Worm (Caenorhabditis elegans): Measurements from ENCODE around the gene R08D7.5.

R08D7.5 gene

DNA sequence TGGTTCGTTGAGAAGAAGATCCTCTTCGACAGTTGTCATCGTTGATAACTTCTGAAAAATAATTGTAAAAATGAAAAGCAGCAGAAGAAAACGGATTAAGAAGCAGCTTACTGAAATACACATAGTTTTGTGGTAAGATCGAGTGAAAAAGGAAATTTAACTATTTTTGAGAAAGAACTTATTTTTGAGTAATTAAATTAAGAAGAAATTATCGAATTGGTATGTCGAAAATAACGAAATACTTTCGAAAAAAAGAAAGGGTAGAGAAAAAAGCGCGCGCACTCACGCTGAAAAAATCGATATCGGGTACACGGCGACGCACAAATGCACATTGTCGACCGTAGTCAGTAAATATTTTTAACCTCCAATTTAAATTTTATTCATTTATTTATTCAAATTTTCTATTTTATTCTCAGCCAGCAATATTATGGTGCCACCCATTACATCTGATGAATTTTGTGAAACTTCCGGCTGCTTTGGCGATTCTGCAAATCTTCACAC, 17.7 kb upstream of the R08D7.5 start, which contains the start of the genes ZK643.5 and ZK643.2 (continued):
- TF ChIP-seq cebp-1 (GFP tag; IDR thresholded peaks at IDR 0.05) (no peak), cebp-1 (tag; optimal IDR thresholded peaks at IDR 0.05) (peak; percentile 63), Y79H2A.3 (GFP tag; conservative IDR thresholded peaks at IDR 0.05) (no peak), lin-26 (GFP tag; IDR thresholded peaks at IDR 0.05) (no peak), K12H6.12 (tag; optimal IDR thresholded peaks at IDR 0.05) (no peak), him-1 (tag; optimal IDR thresholded peaks at IDR 0.05) (no peak), hrde-1 (tag; optimal IDR thresholded peaks at IDR 0.05; ENCODE audit: borderline replicate concordance) (no peak), F39B2.1 (GFP tag; IDR thresholded peaks at IDR 0.05) (no peak), snpc-1.1 (tag; optimal IDR thresholded peaks at IDR 0.05; ENCODE audit: insufficient read depth) (peak; percentile 26), snpc-1.3 (tag; optimal IDR thresholded peaks at IDR 0.05; ENCODE audit: insufficient read depth) (peak; percentile 71), ekl-4 (GFP tag; IDR thresholded peaks at IDR 0.05) (no peak), Y67H2A.10 (GFP tag; conservative IDR thresholded peaks at IDR 0.05) (no peak), ztf-18 (tag; optimal IDR thresholded peaks at IDR 0.05) (peak; percentile 23), B0336.3 (GFP tag; IDR thresholded peaks at IDR 0.05) (no peak), ztf-28 (GFP tag; IDR thresholded peaks at IDR 0.05) (no peak), unc-62 (GFP tag; optimal IDR thresholded peaks at IDR 0.05) (no peak), zfh-2 (GFP tag; conservative IDR thresholded peaks at IDR 0.05) (no peak)

DNA sequence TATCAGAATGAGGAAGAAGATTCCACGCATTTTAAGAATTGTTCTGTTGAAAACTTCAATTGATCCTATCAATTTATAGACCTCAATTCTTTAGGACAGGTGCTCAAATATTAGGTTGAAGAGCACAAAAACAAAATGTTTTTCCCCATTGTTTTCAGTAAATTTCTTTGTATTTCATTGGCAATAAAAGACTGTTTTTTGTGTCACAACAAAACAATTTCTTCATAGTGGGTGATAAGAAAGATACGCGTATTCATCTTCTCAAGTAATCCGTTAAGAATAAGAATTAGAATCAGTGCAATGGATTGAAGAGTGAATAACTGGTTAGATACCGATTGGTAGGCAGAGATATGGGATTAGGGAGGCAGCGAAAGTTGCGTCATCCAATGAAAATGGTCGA, 13.3 kb upstream of the R08D7.5 start, which contains the start of gene ZK643.6:
Gene ZK643.6 (minus strand): TSS at position 101 of the 400 bp plus-strand sequence.
- no peak for TF ChIP-seq F57C9.4 (tag; optimal IDR thresholded peaks at IDR 0.05)
- TF ChIP-seq sptf-2 (GFP tag; optimal IDR thresholded peaks at IDR 0.05) = no peak
- TF ChIP-seq ceh-58 (GFP tag; IDR thresholded peaks at IDR 0.05) = no peak
- no peak for TF ChIP-seq nfya-1 (tag; optimal IDR thresholded peaks at IDR 0.05; ENCODE audit: borderline replicate concordance, insufficient read depth)
- TF ChIP-seq F33H1.4 (GFP tag; IDR thresholded peaks at IDR 0.05) = no peak
- TF ChIP-seq dpl-1 (GFP tag; optimal IDR thresholded peaks at IDR 0.05) = no peak
- TF ChIP-seq F22D6.2 (tag; optimal IDR thresholded peaks at IDR 0.05) = no peak
- TF ChIP-seq F23B12.7 (tag; optimal IDR thresholded peaks at IDR 0.05; ENCODE audit: insufficient read depth) = no peak
- TF ChIP-seq madf-6 (GFP tag; IDR thresholded peaks at IDR 0.05) = no peak
- TF ChIP-seq hmg-20 (GFP tag; IDR thresholded peaks at IDR 0.05) = no peak
- TF ChIP-seq efl-1 (GFP tag; optimal IDR thresholded peaks at IDR 0.05) = no peak
- no peak for TF ChIP-seq hmg-1.2 (GFP tag; IDR thresholded peaks at IDR 0.05)
- no peak for TF ChIP-seq ama-1 (optimal IDR thresholded peaks at IDR 0.05)
- TF ChIP-seq ama-1 (GFP tag; optimal IDR thresholded peaks at IDR 0.05) = no peak

DNA sequence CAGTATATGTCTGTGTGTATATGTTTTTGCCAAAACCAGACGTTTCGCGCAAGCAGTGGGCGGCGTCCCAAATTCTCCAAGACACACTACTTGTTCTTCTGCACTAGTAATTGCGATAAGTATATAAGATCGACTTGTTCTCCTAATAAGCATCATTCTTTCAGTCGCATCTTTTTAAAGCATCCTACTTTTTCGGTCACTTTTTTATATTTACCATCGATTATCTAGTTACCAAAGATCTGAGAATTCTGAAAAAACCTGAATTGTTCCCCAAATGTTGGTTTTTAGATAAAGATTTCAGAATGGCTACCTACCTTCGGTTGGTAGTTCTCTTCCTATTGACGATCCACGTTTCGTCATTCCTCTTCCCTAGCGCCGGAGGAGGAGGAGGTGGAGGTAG, 11.9 kb upstream of the R08D7.5 start, which contains the start of gene grl-25:
Gene grl-25 (plus strand): TSS at position 301 of the 400 bp plus-strand sequence.
- TF ChIP-seq nhr-80 (tag; optimal IDR thresholded peaks at IDR 0.05) (no peak), ZK185.1 (tag; optimal IDR thresholded peaks at IDR 0.05; ENCODE audit: poor library complexity, severe bottlenecking) (no peak), akir-1 (GFP tag; optimal IDR thresholded peaks at IDR 0.05) (no peak), lag-1 (GFP tag; IDR thresholded peaks at IDR 0.05) (no peak), lin-35 (GFP tag; optimal IDR thresholded peaks at IDR 0.05) (no peak), C17E4.6 (GFP tag; IDR thresholded peaks at IDR 0.05) (no peak), sdz-38 (tag; optimal IDR thresholded peaks at IDR 0.05) (no peak), nhr-27 (tag; optimal IDR thresholded peaks at IDR 0.05) (no peak), F49E8.2 (tag; optimal IDR thresholded peaks at IDR 0.05; ENCODE audit: insufficient read depth) (no peak), C06A6.2 (GFP tag; conservative IDR thresholded peaks at IDR 0.05) (no peak), F23B12.7 (tag; optimal IDR thresholded peaks at IDR 0.05; ENCODE audit: insufficient read depth) (no peak), ceh-40 (GFP tag; IDR thresholded peaks at IDR 0.05) (no peak), T26A5.8 (tag; optimal IDR thresholded peaks at IDR 0.05) (no peak), rpc-1 (optimal IDR thresholded peaks at IDR 0.05) (no peak), rpc-1 (tag; optimal IDR thresholded peaks at IDR 0.05) (no peak), let-607 (tag; optimal IDR thresholded peaks at IDR 0.05) (no peak), B0336.3 (GFP tag; IDR thresholded peaks at IDR 0.05) (no peak), mes-4 (tag; optimal IDR thresholded peaks at IDR 0.05) (no peak), K12H6.12 (tag; optimal IDR thresholded peaks at IDR 0.05) (no peak), mcd-1 (GFP tag; IDR thresholded peaks at IDR 0.05) (no peak)
